Fruit fly (Drosophila melanogaster): Measurements from ENCODE around the gene CG33308.

CG33308 gene

dm6 chr2L:14802034-14802433 is at the start of gene CG33308:
Gene CG33308, plus strand, starts transcription at chr2L:14802334.
- TF ChIP-seq CG7045 (GFP tag; optimal IDR thresholded peaks at IDR 0.05) (no peak), tj (GFP tag; optimal IDR thresholded peaks at IDR 0.05) (no peak), Crg-1 (GFP tag; optimal IDR thresholded peaks at IDR 0.05) (no peak), pad (GFP tag; optimal IDR thresholded peaks at IDR 0.05) (no peak), toe (GFP tag; optimal IDR thresholded peaks at IDR 0.05) (no peak), CG5204 (GFP tag; optimal IDR thresholded peaks at IDR 0.05) (no peak), kay (GFP tag; ENCODE audit: borderline replicate concordance) (no peak), Clk (GFP tag; optimal IDR thresholded peaks at IDR 0.05) (no peak), CG33017 (tag; optimal IDR thresholded peaks at IDR 0.05) (no peak), CG1620 (GFP tag; optimal IDR thresholded peaks at IDR 0.05) (no peak), CG14711 (tag; optimal IDR thresholded peaks at IDR 0.05) (no peak)

- no peak for TF ChIP-seq tj (GFP tag; optimal IDR thresholded peaks at IDR 0.05)
- TF ChIP-seq CG7045 (GFP tag; optimal IDR thresholded peaks at IDR 0.05) = no peak
- no peak for TF ChIP-seq Hr96 (GFP tag; optimal IDR thresholded peaks at IDR 0.05)
- no peak for TF ChIP-seq Crg-1 (GFP tag; optimal IDR thresholded peaks at IDR 0.05)
- no peak for TF ChIP-seq CG14711 (tag; optimal IDR thresholded peaks at IDR 0.05)
- TF ChIP-seq CG33017 (tag; optimal IDR thresholded peaks at IDR 0.05) = no peak
- no peak for TF ChIP-seq CG11617 (GFP tag; optimal IDR thresholded peaks at IDR 0.05)
- TF ChIP-seq cic (GFP tag; optimal IDR thresholded peaks at IDR 0.05) = no peak
- TF ChIP-seq bab1 (GFP tag; optimal IDR thresholded peaks at IDR 0.05) = no peak
Observed at dm6 chr2L:14760467-14760866, 41.7 kb upstream of the CG33308 start, which contains the start of gene CG4691. Gene CG4691, plus strand, starts transcription at chr2L:14760767.

- TF ChIP-seq CG12768 (GFP tag; optimal IDR thresholded peaks at IDR 0.05) (no peak), Mnt (GFP tag; optimal IDR thresholded peaks at IDR 0.05) (no peak), kay (GFP tag; ENCODE audit: borderline replicate concordance) (no peak), CG7101 (tag; optimal IDR thresholded peaks at IDR 0.05) (no peak), CG14711 (tag; optimal IDR thresholded peaks at IDR 0.05) (no peak), tj (GFP tag; optimal IDR thresholded peaks at IDR 0.05) (no peak), bab1 (GFP tag; optimal IDR thresholded peaks at IDR 0.05) (no peak), CG33017 (tag; optimal IDR thresholded peaks at IDR 0.05) (no peak), CG7045 (GFP tag; optimal IDR thresholded peaks at IDR 0.05) (no peak), ovo (GFP tag; optimal IDR thresholded peaks at IDR 0.05) (no peak)
Observed at dm6 chr2L:14762465-14762864, 39.7 kb upstream of the CG33308 start, which contains the start of gene CSN1a. Gene CSN1a, plus strand, starts transcription at chr2L:14762765.

dm6 chr2L:14765608-14766007 is 36.5 kb upstream of the CG33308 start, which contains the start of gene CG4701:
Gene CG4701, plus strand, starts transcription at chr2L:14765908.
- TF ChIP-seq kay (GFP tag; ENCODE audit: borderline replicate concordance) (no peak), bab1 (GFP tag; optimal IDR thresholded peaks at IDR 0.05) (no peak), ovo (GFP tag; optimal IDR thresholded peaks at IDR 0.05) (no peak), CG12768 (GFP tag; optimal IDR thresholded peaks at IDR 0.05) (no peak), cnc (optimal IDR thresholded peaks at IDR 0.05) (no peak), toe (GFP tag; optimal IDR thresholded peaks at IDR 0.05) (no peak), CG7045 (GFP tag; optimal IDR thresholded peaks at IDR 0.05) (no peak), CG33017 (tag; optimal IDR thresholded peaks at IDR 0.05) (no peak), CG7101 (tag; optimal IDR thresholded peaks at IDR 0.05) (no peak), CG11617 (GFP tag; optimal IDR thresholded peaks at IDR 0.05) (no peak), tj (GFP tag; optimal IDR thresholded peaks at IDR 0.05) (no peak), Mnt (GFP tag; optimal IDR thresholded peaks at IDR 0.05) (no peak), Clk (GFP tag; optimal IDR thresholded peaks at IDR 0.05) (no peak), CG5204 (GFP tag; optimal IDR thresholded peaks at IDR 0.05) (no peak), pad (GFP tag; optimal IDR thresholded peaks at IDR 0.05) (no peak), cic (GFP tag; optimal IDR thresholded peaks at IDR 0.05) (no peak), Hr96 (GFP tag; optimal IDR thresholded peaks at IDR 0.05) (no peak)

dm6 chr2L:14774713-14775112 is 27.4 kb upstream of the CG33308 start, which contains the start of gene CG4650:
Gene CG4650, minus strand, starts transcription at chr2L:14774981.
- no peak for TF ChIP-seq CG12768 (GFP tag; optimal IDR thresholded peaks at IDR 0.05)
- TF ChIP-seq CG1620 (GFP tag; optimal IDR thresholded peaks at IDR 0.05) = no peak
- TF ChIP-seq Crg-1 (GFP tag; optimal IDR thresholded peaks at IDR 0.05) = no peak
- no peak for TF ChIP-seq cnc (optimal IDR thresholded peaks at IDR 0.05)
- TF ChIP-seq tj (GFP tag; optimal IDR thresholded peaks at IDR 0.05) = no peak
- TF ChIP-seq Clk (GFP tag; optimal IDR thresholded peaks at IDR 0.05) = no peak
- no peak for TF ChIP-seq toe (GFP tag; optimal IDR thresholded peaks at IDR 0.05)
- no peak for TF ChIP-seq CG11617 (GFP tag; optimal IDR thresholded peaks at IDR 0.05)
- no peak for TF ChIP-seq CG33017 (tag; optimal IDR thresholded peaks at IDR 0.05)
- no peak for TF ChIP-seq kay (GFP tag; ENCODE audit: borderline replicate concordance)
- TF ChIP-seq CG5204 (GFP tag; optimal IDR thresholded peaks at IDR 0.05) = no peak
- no peak for TF ChIP-seq cic (GFP tag; optimal IDR thresholded peaks at IDR 0.05)
- no peak for TF ChIP-seq Hr96 (GFP tag; optimal IDR thresholded peaks at IDR 0.05)

dm6 chr2L:14784498-14784897 is 17.6 kb upstream of the CG33308 start, which contains the start of gene CG18636:
Gene CG18636, minus strand, starts transcription at chr2L:14784598.
- TF ChIP-seq tj (GFP tag; optimal IDR thresholded peaks at IDR 0.05) (no peak), bab1 (GFP tag; optimal IDR thresholded peaks at IDR 0.05) (no peak), CG12768 (GFP tag; optimal IDR thresholded peaks at IDR 0.05) (no peak), toe (GFP tag; optimal IDR thresholded peaks at IDR 0.05) (no peak), CG11617 (GFP tag; optimal IDR thresholded peaks at IDR 0.05) (no peak), kay (GFP tag; ENCODE audit: borderline replicate concordance) (no peak), Mnt (GFP tag; optimal IDR thresholded peaks at IDR 0.05) (no peak), CG7101 (tag; optimal IDR thresholded peaks at IDR 0.05) (no peak), Clk (GFP tag; optimal IDR thresholded peaks at IDR 0.05) (no peak), ovo (GFP tag; optimal IDR thresholded peaks at IDR 0.05) (no peak), CG1620 (GFP tag; optimal IDR thresholded peaks at IDR 0.05) (no peak)

dm6 chr2L:14796542-14796941 is 5.6 kb upstream of the CG33308 start, which contains the start of gene CG18420:
Gene CG18420, minus strand, starts transcription at chr2L:14796642.
- no peak for TF ChIP-seq tj (GFP tag; optimal IDR thresholded peaks at IDR 0.05)
- TF ChIP-seq Clk (GFP tag; optimal IDR thresholded peaks at IDR 0.05) = no peak
- no peak for TF ChIP-seq CG5204 (GFP tag; optimal IDR thresholded peaks at IDR 0.05)
